Fruit fly (Drosophila melanogaster): Measurements from ENCODE around the gene Prp31.

Gene Prp31

dm6 chr3L:15150028-15150427, 8.9 kb upstream of the Prp31 start:
- no peak for TF ChIP-seq CG8159 (tag; optimal IDR thresholded peaks at IDR 0.05)
- no peak for TF ChIP-seq Pif1A (GFP tag; optimal IDR thresholded peaks at IDR 0.05)
- no peak for TF ChIP-seq D1 (tag; optimal IDR thresholded peaks at IDR 0.05)
- TF ChIP-seq EcR (GFP tag; optimal IDR thresholded peaks at IDR 0.05), result no peak

dm6 chr3L:15161549-15161948, 2.6 kb downstream of the Prp31 start, which contains the start of gene CG6878:
CG6878 (plus strand) TSS chr3L:15161817.
- TF ChIP-seq CG8159 (tag; optimal IDR thresholded peaks at IDR 0.05), result no peak
- TF ChIP-seq Snoo (tag; optimal IDR thresholded peaks at IDR 0.05), result no peak
- no peak for TF ChIP-seq Ets98B (GFP tag; IDR thresholded peaks at IDR 0.05)
- TF ChIP-seq CG15710 (tag; optimal IDR thresholded peaks at IDR 0.05), result no peak
- TF ChIP-seq D1 (tag; optimal IDR thresholded peaks at IDR 0.05), result no peak
- TF ChIP-seq CG10348 (GFP tag; IDR thresholded peaks at IDR 0.05), result no peak
- no peak for TF ChIP-seq gl (tag; optimal IDR thresholded peaks at IDR 0.05)
- TF ChIP-seq CG34367 (tag; optimal IDR thresholded peaks at IDR 0.05), result no peak
- TF ChIP-seq CG8301 (tag; optimal IDR thresholded peaks at IDR 0.05), result no peak
- no peak for TF ChIP-seq Pif1B (GFP tag; optimal IDR thresholded peaks at IDR 0.05)
- no peak for TF ChIP-seq CG17806 (tag; optimal IDR thresholded peaks at IDR 0.05)
- no peak for TF ChIP-seq CG4496 (GFP tag; IDR thresholded peaks at IDR 0.05)
- no peak for TF ChIP-seq fd96Ca (GFP tag; IDR thresholded peaks at IDR 0.05)
- TF ChIP-seq rn (GFP tag; IDR thresholded peaks at IDR 0.05), result no peak
- TF ChIP-seq CG9948 (tag; optimal IDR thresholded peaks at IDR 0.05), result no peak
- no peak for TF ChIP-seq CG13204 (GFP tag; optimal IDR thresholded peaks at IDR 0.05)
- no peak for TF ChIP-seq CG12605 (GFP tag; IDR thresholded peaks at IDR 0.05)

- TF ChIP-seq CG9948 (tag; optimal IDR thresholded peaks at IDR 0.05), result no peak
- TF ChIP-seq CG4496 (GFP tag; IDR thresholded peaks at IDR 0.05), result no peak
- no peak for TF ChIP-seq Pif1A (GFP tag; optimal IDR thresholded peaks at IDR 0.05)
- TF ChIP-seq D1 (tag; optimal IDR thresholded peaks at IDR 0.05), result no peak
- no peak for TF ChIP-seq CG12605 (GFP tag; IDR thresholded peaks at IDR 0.05)
- no peak for TF ChIP-seq CG17806 (tag; optimal IDR thresholded peaks at IDR 0.05)
- TF ChIP-seq EcR (GFP tag; optimal IDR thresholded peaks at IDR 0.05), result no peak
- no peak for TF ChIP-seq Snoo (tag; optimal IDR thresholded peaks at IDR 0.05)
- no peak for TF ChIP-seq CG8159 (tag; optimal IDR thresholded peaks at IDR 0.05)
- TF ChIP-seq CG8301 (tag; optimal IDR thresholded peaks at IDR 0.05), result no peak
- no peak for TF ChIP-seq CG13204 (GFP tag; optimal IDR thresholded peaks at IDR 0.05)
These were observed 3.1 kb downstream of the Prp31 start for dm6 chr3L:15162005-15162404.

- TF ChIP-seq CG32121 (GFP tag; IDR thresholded peaks at IDR 0.05), result no peak
- no peak for TF ChIP-seq Pif1A (GFP tag; optimal IDR thresholded peaks at IDR 0.05)
- no peak for TF ChIP-seq Ets98B (GFP tag; IDR thresholded peaks at IDR 0.05)
- TF ChIP-seq CG34367 (tag; optimal IDR thresholded peaks at IDR 0.05), result no peak
- TF ChIP-seq Pif1B (GFP tag; optimal IDR thresholded peaks at IDR 0.05), result no peak
- TF ChIP-seq CG10348 (GFP tag; IDR thresholded peaks at IDR 0.05), result no peak
- TF ChIP-seq EcR (GFP tag; optimal IDR thresholded peaks at IDR 0.05), result no peak
- no peak for TF ChIP-seq CG13204 (GFP tag; optimal IDR thresholded peaks at IDR 0.05)
These were observed 4.1 kb downstream of the Prp31 start for dm6 chr3L:15162988-15163387.

- no peak for TF ChIP-seq Pif1A (GFP tag; optimal IDR thresholded peaks at IDR 0.05)
- TF ChIP-seq CG34367 (tag; optimal IDR thresholded peaks at IDR 0.05), result no peak
- TF ChIP-seq CG8159 (tag; optimal IDR thresholded peaks at IDR 0.05), result no peak
- no peak for TF ChIP-seq CG15710 (tag; optimal IDR thresholded peaks at IDR 0.05)
- no peak for TF ChIP-seq D1 (tag; optimal IDR thresholded peaks at IDR 0.05)
- no peak for TF ChIP-seq CG4496 (GFP tag; IDR thresholded peaks at IDR 0.05)
- no peak for TF ChIP-seq Snoo (tag; optimal IDR thresholded peaks at IDR 0.05)
- no peak for TF ChIP-seq CG14655 (GFP tag; optimal IDR thresholded peaks at IDR 0.05)
- TF ChIP-seq CG10348 (GFP tag; IDR thresholded peaks at IDR 0.05), result no peak
- no peak for TF ChIP-seq CG8301 (tag; optimal IDR thresholded peaks at IDR 0.05)
- no peak for TF ChIP-seq fd96Ca (GFP tag; IDR thresholded peaks at IDR 0.05)
- no peak for TF ChIP-seq gl (tag; optimal IDR thresholded peaks at IDR 0.05)
- TF ChIP-seq EcR (GFP tag; optimal IDR thresholded peaks at IDR 0.05), result no peak
- TF ChIP-seq CG9948 (tag; optimal IDR thresholded peaks at IDR 0.05), result no peak
- no peak for TF ChIP-seq Pif1B (GFP tag; optimal IDR thresholded peaks at IDR 0.05)
- TF ChIP-seq rn (GFP tag; IDR thresholded peaks at IDR 0.05), result no peak
- TF ChIP-seq Ets98B (GFP tag; IDR thresholded peaks at IDR 0.05), result no peak
- TF ChIP-seq CG13204 (GFP tag; optimal IDR thresholded peaks at IDR 0.05), result no peak
These were observed 4.5 kb downstream of the Prp31 start, which contains the start of gene CG7011 for dm6 chr3L:15163414-15163813. CG7011 (minus strand) TSS chr3L:15163628.

- TF ChIP-seq CG15710 (tag; optimal IDR thresholded peaks at IDR 0.05) (no peak), CG8159 (tag; optimal IDR thresholded peaks at IDR 0.05) (no peak), Pif1B (GFP tag; optimal IDR thresholded peaks at IDR 0.05) (no peak), EcR (GFP tag; optimal IDR thresholded peaks at IDR 0.05) (no peak), CG32121 (GFP tag; IDR thresholded peaks at IDR 0.05) (no peak), CG8301 (tag; optimal IDR thresholded peaks at IDR 0.05) (no peak), Ets98B (GFP tag; IDR thresholded peaks at IDR 0.05) (no peak), CG14655 (GFP tag; optimal IDR thresholded peaks at IDR 0.05) (no peak), CG34367 (tag; optimal IDR thresholded peaks at IDR 0.05) (no peak), D1 (tag; optimal IDR thresholded peaks at IDR 0.05) (no peak)
These were observed 10.1 kb downstream of the Prp31 start for dm6 chr3L:15169010-15169409.

dm6 chr3L:15169795-15170194, 10.9 kb downstream of the Prp31 start:
- no peak for TF ChIP-seq EcR (GFP tag; optimal IDR thresholded peaks at IDR 0.05)
- no peak for TF ChIP-seq rn (GFP tag; IDR thresholded peaks at IDR 0.05)
- no peak for TF ChIP-seq CG34367 (tag; optimal IDR thresholded peaks at IDR 0.05)
